Worm (Caenorhabditis elegans): ENCODE measurements around the gene daf-31.

The daf-31 gene

ce11 chrIV:8333988-8334863 is 44.2 kb downstream of the daf-31 start, which contains the start of gene his-32 (continued):
- peak; percentile 59 for TF ChIP-seq nhr-20 (tag; optimal IDR thresholded peaks at IDR 0.05)
- TF ChIP-seq dpl-1 (GFP tag; optimal IDR thresholded peaks at IDR 0.05): peak in 2 of 3 experiments; percentile 1 to 34
- TF ChIP-seq snu-23 (GFP tag; optimal IDR thresholded peaks at IDR 0.05): peak; percentile 68
- TF ChIP-seq lir-3 (tag; optimal IDR thresholded peaks at IDR 0.05; ENCODE audit: poor library complexity): peak; percentile 56
- peak; percentile 61 for TF ChIP-seq C16A3.4 (tag; optimal IDR thresholded peaks at IDR 0.05)
- peak; percentile 16; the same call in 1 of the 2 replicates for TF ChIP-seq nhr-19 (GFP tag; conservative IDR thresholded peaks at IDR 0.05)
- TF ChIP-seq nhr-85 (tag): peak; percentile 81
- peak; percentile 82 for TF ChIP-seq efl-3 (GFP tag; optimal IDR thresholded peaks at IDR 0.05)
- TF ChIP-seq isw-1 (GFP tag; IDR thresholded peaks at IDR 0.05): no peak
- peak; percentile 58 for TF ChIP-seq rnt-1 (tag; optimal IDR thresholded peaks at IDR 0.05)
- peak; percentile 62 for TF ChIP-seq nhr-47 (tag; optimal IDR thresholded peaks at IDR 0.05)

- no peak for TF ChIP-seq nhr-20 (tag; optimal IDR thresholded peaks at IDR 0.05)
- TF ChIP-seq nhr-76 (tag; optimal IDR thresholded peaks at IDR 0.05): no peak
- no peak for TF ChIP-seq lin-39 (tag; optimal IDR thresholded peaks at IDR 0.05)
- no peak for TF ChIP-seq nhr-84 (tag; optimal IDR thresholded peaks at IDR 0.05)
- TF ChIP-seq sup-37 (GFP tag; optimal IDR thresholded peaks at IDR 0.05): no peak
- TF ChIP-seq fkh-4 (tag; optimal IDR thresholded peaks at IDR 0.05; ENCODE audit: borderline replicate concordance): no peak
- TF ChIP-seq C04F5.9 (tag; optimal IDR thresholded peaks at IDR 0.05): no peak
- TF ChIP-seq lin-13 (GFP tag; optimal IDR thresholded peaks at IDR 0.05): no peak
- TF ChIP-seq blmp-1 (tag; optimal IDR thresholded peaks at IDR 0.05): no peak
- no peak for TF ChIP-seq fkh-8 (tag; optimal IDR thresholded peaks at IDR 0.05)
- no peak for TF ChIP-seq swsn-7 (tag; optimal IDR thresholded peaks at IDR 0.05)
- TF ChIP-seq zag-1 (tag; optimal IDR thresholded peaks at IDR 0.05): no peak
- TF ChIP-seq nhr-71 (tag; optimal IDR thresholded peaks at IDR 0.05): no peak
- TF ChIP-seq mep-1 (tag; optimal IDR thresholded peaks at IDR 0.05): no peak
- no peak for TF ChIP-seq pax-3 (tag; optimal IDR thresholded peaks at IDR 0.05)
- no peak for TF ChIP-seq lin-14 (GFP tag; optimal IDR thresholded peaks at IDR 0.05)
- no peak for TF ChIP-seq dsc-1 (tag; optimal IDR thresholded peaks at IDR 0.05)
- TF ChIP-seq lin-15B (tag; optimal IDR thresholded peaks at IDR 0.05): no peak
- no peak for TF ChIP-seq alr-1 (tag; optimal IDR thresholded peaks at IDR 0.05; ENCODE audit: borderline replicate concordance)
- no peak for TF ChIP-seq snpc-4 (tag; optimal IDR thresholded peaks at IDR 0.05)
Measured at ce11 chrIV:8339636-8340035, 49.6 kb downstream of the daf-31 start, which contains the start of gene lgc-6. TSS of gene lgc-6 (plus strand) at chrIV:8339936.

Data from whole organism, L1 larva.